Fruit fly (Drosophila melanogaster) whole organism, adult: ENCODE data around the gene CG14818.

Experiments used
- CG11617 ChIP-seq: fragments of 200-800 bp; sonication (Bioruptor generic); optimal IDR thresholded peaks from 2 replicates; lab custom pipeline; 2017; ENCODE audit warnings: mild to moderate bottlenecking, missing biosample characterization, missing genetic modification reagents, missing genetic modification characterization
- CG12768 ChIP-seq: fragments of 200-800 bp; sonication (Bioruptor generic); optimal IDR thresholded peaks from 2 replicates; lab custom pipeline; 2017; ENCODE audit warnings: missing biosample characterization, missing genetic modification characterization, mild to moderate bottlenecking, moderate library complexity, missing genetic modification reagents
- CG14711 ChIP-seq: fragments of 200-800 bp; sonication (Bioruptor generic); optimal IDR thresholded peaks from 2 replicates; lab custom pipeline; 2018; ENCODE audit warnings: missing biosample characterization, mild to moderate bottlenecking, missing genetic modification characterization, moderate library complexity
- CG1620 ChIP-seq: fragments of 200-800 bp; sonication (Bioruptor generic); optimal IDR thresholded peaks from 2 replicates; lab custom pipeline; 2016; ENCODE audit warnings: missing biosample characterization, missing genetic modification characterization
- CG33017 ChIP-seq: fragments of 200-800 bp; sonication (Bioruptor generic); optimal IDR thresholded peaks from 2 replicates; lab custom pipeline; 2018; ENCODE audit warnings: missing biosample characterization, mild to moderate bottlenecking, missing genetic modification characterization, moderate library complexity
- CG5204 ChIP-seq: fragments of 200-800 bp; sonication (Bioruptor generic); optimal IDR thresholded peaks from 2 replicates; lab custom pipeline; 2016; ENCODE audit warnings: missing biosample characterization, missing genetic modification characterization
- CG7045 ChIP-seq: fragments of 200-800 bp; sonication (Bioruptor generic); optimal IDR thresholded peaks from 2 replicates; lab custom pipeline; 2017; ENCODE audit warnings: missing biosample characterization, mild to moderate bottlenecking, missing genetic modification characterization
- CG7101 ChIP-seq: fragments of 200-800 bp; sonication (Bioruptor generic); optimal IDR thresholded peaks from 2 replicates; lab custom pipeline; 2018; ENCODE audit warnings: missing biosample characterization, mild to moderate bottlenecking, missing genetic modification characterization, moderate library complexity
- Clk ChIP-seq: fragments of 200-800 bp; sonication (Bioruptor generic); optimal IDR thresholded peaks from 2 replicates; lab custom pipeline; 2017; ENCODE audit warnings: missing biosample characterization, missing genetic modification characterization
- Crg-1 ChIP-seq: fragments of 200-800 bp; sonication (Bioruptor generic); optimal IDR thresholded peaks from 2 replicates; lab custom pipeline; 2016; ENCODE audit warnings: missing biosample characterization, missing genetic modification characterization
- Hr96 ChIP-seq: fragments of 200-800 bp; sonication (Bioruptor generic); optimal IDR thresholded peaks from 2 replicates; lab custom pipeline; 2016; ENCODE audit warnings: missing biosample characterization, missing genetic modification characterization
- Mnt ChIP-seq: fragments of 200-800 bp; sonication (Bioruptor generic); optimal IDR thresholded peaks from 2 replicates; lab custom pipeline; 2016; ENCODE audit warnings: missing biosample characterization, mild to moderate bottlenecking, missing genetic modification characterization
- bab1 ChIP-seq: fragments of 200-800 bp; sonication (Bioruptor generic); optimal IDR thresholded peaks from 3 replicates; lab custom pipeline; 2019; ENCODE audit warnings: missing biosample characterization, mild to moderate bottlenecking, missing genetic modification characterization, moderate library complexity
- cic ChIP-seq: fragments of 200-800 bp; sonication (Bioruptor generic); optimal IDR thresholded peaks from 2 replicates; lab custom pipeline; 2017; ENCODE audit warnings: missing biosample characterization, mild to moderate bottlenecking, missing genetic modification characterization, moderate library complexity
- cnc ChIP-seq, 2 experiments: fragments of >200 bp; optimal IDR thresholded peaks; 2 replicates each; lab custom pipeline; 2017
- kay ChIP-seq: fragments of 200-800 bp; sonication (Bioruptor generic); peaks from one replicate; lab custom pipeline; 2016; ENCODE audit warnings: missing biosample characterization, missing genetic modification characterization, borderline replicate concordance
- ovo ChIP-seq: fragments of 200-800 bp; sonication (Bioruptor generic); optimal IDR thresholded peaks from 2 replicates; lab custom pipeline; 2016; ENCODE audit warnings: missing biosample characterization, missing genetic modification characterization
- pad ChIP-seq: fragments of 200-800 bp; sonication (Bioruptor generic); optimal IDR thresholded peaks from 3 replicates; lab custom pipeline; 2017; ENCODE audit warnings: missing biosample characterization, missing genetic modification characterization, mild to moderate bottlenecking, moderate library complexity, missing genetic modification reagents
- tj ChIP-seq: fragments of 200-800 bp; sonication (Bioruptor generic); optimal IDR thresholded peaks from 3 replicates; lab custom pipeline; 2017; ENCODE audit warnings: missing biosample characterization, mild to moderate bottlenecking, missing genetic modification characterization, moderate library complexity
- toe ChIP-seq: fragments of 200-800 bp; sonication (Bioruptor generic); optimal IDR thresholded peaks from 2 replicates; lab custom pipeline; 2016; ENCODE audit warnings: missing biosample characterization, missing genetic modification characterization

Gene CG14818

DNA sequence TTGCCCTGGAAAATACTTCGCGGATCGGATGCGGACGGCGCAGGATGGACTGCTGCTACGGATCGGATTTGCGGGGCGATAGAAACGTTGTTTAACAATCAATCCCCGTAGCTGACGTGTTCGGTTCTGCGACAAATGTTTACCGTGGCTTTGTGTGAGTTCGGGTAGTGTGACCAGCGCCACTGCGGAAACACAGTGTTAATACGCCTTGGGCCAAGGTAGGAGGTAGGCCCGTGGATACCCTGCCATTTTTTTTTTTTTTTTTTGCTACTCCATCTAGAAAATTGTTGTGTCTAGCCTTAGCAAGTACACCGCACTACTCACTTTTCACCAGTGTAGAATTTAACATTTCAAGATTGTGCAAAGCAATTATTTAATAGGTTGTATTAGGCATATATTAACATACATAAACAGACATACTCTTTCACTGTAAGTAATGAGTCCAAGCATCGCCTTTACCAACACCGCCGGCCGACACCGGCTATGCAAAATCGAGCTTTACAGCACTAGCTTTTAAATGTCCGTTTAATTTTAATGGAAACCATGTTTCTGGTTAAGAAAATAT lies 17.9 kb downstream of the CG14818 start, which contains the start of gene deltaCOP:
Gene deltaCOP, minus strand, starts transcription at position 171 of the 565 bp plus-strand sequence.
- TF ChIP-seq CG11617 (GFP tag; lab: Kevin White, UChicago) (peak; percentile 88), cnc (optimal IDR thresholded peaks at IDR 0.05; lab: Kevin White, UChicago) (no peak), toe (GFP tag; lab: Kevin White, UChicago) (no peak), CG7045 (peak; percentile 53), Clk (GFP tag; lab: Kevin White, UChicago) (peak; percentile 6), kay (no peak), Crg-1 (GFP tag; lab: Kevin White, UChicago) (peak; percentile 96), pad (peak; percentile 82), Hr96 (no peak), Mnt (GFP tag; lab: Kevin White, UChicago) (peak; percentile 90), CG7101 (tag; lab: Kevin White, UChicago) (peak; percentile 86), tj (peak; percentile 67), bab1 (peak; percentile 75), CG33017 (tag; lab: Kevin White, UChicago) (peak; percentile 61), CG5204 (GFP tag; lab: Kevin White, UChicago) (no peak), ovo (GFP tag; lab: Kevin White, UChicago) (peak; percentile 88), CG14711 (tag; lab: Kevin White, UChicago) (peak; percentile 65), CG12768 (peak; percentile 71), cic (peak; percentile 35), CG1620 (GFP tag; lab: Kevin White, UChicago) (peak; percentile 94)

dm6 chrX:1858867-1859266 lies 20.7 kb downstream of the CG14818 start, which contains the start of gene Lamtor5:
Lamtor5 (minus strand) TSS chrX:1858971.
- TF ChIP-seq cic (no peak), CG7045 (peak; percentile 22), tj (no peak), CG12768 (peak; percentile 45), toe (GFP tag; lab: Kevin White, UChicago) (no peak), Hr96 (peak; percentile 2), Mnt (GFP tag; lab: Kevin White, UChicago) (peak; percentile 29), kay (no peak), Clk (GFP tag; lab: Kevin White, UChicago) (no peak), CG33017 (tag; lab: Kevin White, UChicago) (peak; percentile 20), CG14711 (tag; lab: Kevin White, UChicago) (peak; percentile 51), pad (peak; percentile 21), Crg-1 (GFP tag; lab: Kevin White, UChicago) (no peak), CG1620 (GFP tag; lab: Kevin White, UChicago) (peak; percentile 44), CG5204 (GFP tag; lab: Kevin White, UChicago) (peak; percentile 41), CG11617 (GFP tag; lab: Kevin White, UChicago) (peak; percentile 56), ovo (GFP tag; lab: Kevin White, UChicago) (peak; percentile 2), bab1 (peak; percentile 77), CG7101 (tag; lab: Kevin White, UChicago) (peak; percentile 51), cnc (optimal IDR thresholded peaks at IDR 0.05; lab: Kevin White, UChicago) (no peak)

dm6 chrX:1856605-1857004 lies 23.0 kb downstream of the CG14818 start:
- TF ChIP-seq tj (no peak), CG12768 (no peak), CG7101 (tag; lab: Kevin White, UChicago) (no peak), CG33017 (tag; lab: Kevin White, UChicago) (no peak), kay (no peak), cnc (optimal IDR thresholded peaks at IDR 0.05; lab: Kevin White, UChicago) (no peak), Hr96 (no peak), pad (no peak)

- no peak for TF ChIP-seq tj
- TF ChIP-seq toe (GFP tag; lab: Kevin White, UChicago) = no peak
- TF ChIP-seq ovo (GFP tag; lab: Kevin White, UChicago) = no peak
- no peak for TF ChIP-seq CG1620 (GFP tag; lab: Kevin White, UChicago)
- no peak for TF ChIP-seq Hr96
- no peak for TF ChIP-seq CG12768
- TF ChIP-seq kay = no peak
- no peak for TF ChIP-seq Mnt (GFP tag; lab: Kevin White, UChicago)
- no peak for TF ChIP-seq pad
- no peak for TF ChIP-seq CG5204 (GFP tag; lab: Kevin White, UChicago)
- no peak for TF ChIP-seq Crg-1 (GFP tag; lab: Kevin White, UChicago)
- TF ChIP-seq bab1 = no peak
- TF ChIP-seq Clk (GFP tag; lab: Kevin White, UChicago) = no peak
- no peak for TF ChIP-seq CG11617 (GFP tag; lab: Kevin White, UChicago)
- TF ChIP-seq CG7045 = no peak
- no peak for TF ChIP-seq cic
- TF ChIP-seq CG14711 (tag; lab: Kevin White, UChicago) = no peak
- TF ChIP-seq CG7101 (tag; lab: Kevin White, UChicago) = no peak
- no peak for TF ChIP-seq CG33017 (tag; lab: Kevin White, UChicago)
Measured at dm6 chrX:1854873-1855272, 24.7 kb downstream of the CG14818 start.

dm6 chrX:1854070-1854469 lies 25.5 kb downstream of the CG14818 start:
- TF ChIP-seq kay (no peak), CG11617 (GFP tag; lab: Kevin White, UChicago) (no peak), cnc (optimal IDR thresholded peaks at IDR 0.05; lab: Kevin White, UChicago) (no peak), pad (no peak), CG7045 (no peak), Crg-1 (GFP tag; lab: Kevin White, UChicago) (peak; percentile 40), CG5204 (GFP tag; lab: Kevin White, UChicago) (no peak), bab1 (no peak), cic (no peak), tj (no peak), CG1620 (GFP tag; lab: Kevin White, UChicago) (no peak), ovo (GFP tag; lab: Kevin White, UChicago) (peak; percentile 21), Hr96 (no peak), Mnt (GFP tag; lab: Kevin White, UChicago) (peak; percentile 26), CG33017 (tag; lab: Kevin White, UChicago) (no peak), CG14711 (tag; lab: Kevin White, UChicago) (no peak), CG7101 (tag; lab: Kevin White, UChicago) (peak; percentile 10), CG12768 (no peak), toe (GFP tag; lab: Kevin White, UChicago) (no peak), Clk (GFP tag; lab: Kevin White, UChicago) (no peak)
